Worm (Caenorhabditis elegans): ENCODE results near the gene cit-1.1.

ce11 chrIII:7973968-7974607 lies 35.5 kb downstream of the cit-1.1 start:
- TF ChIP-seq ref-1 (GFP tag; conservative IDR thresholded peaks at IDR 0.05) (no peak), klf-2 (GFP tag; conservative IDR thresholded peaks at IDR 0.05) (no peak), ztf-29 (GFP tag; IDR thresholded peaks at IDR 0.05) (no peak), ztf-23 (GFP tag; IDR thresholded peaks at IDR 0.05) (no peak)

Measured in whole organism, midembryonic.